Fruit fly (Drosophila melanogaster): ENCODE measurements around the gene t-cup.

The t-cup gene

dm6 chr2L:12542018-12542417 lies 44.9 kb upstream of the t-cup start (continued):
- no peak for TF ChIP-seq fu2 (GFP tag; optimal IDR thresholded peaks at IDR 0.05)
- TF ChIP-seq ranshi (GFP tag; IDR thresholded peaks at IDR 0.05), result 0 out of 2 replicates have a peak, but pooled peaks have one; percentile 14
- no peak for TF ChIP-seq knrl (GFP tag; IDR thresholded peaks at IDR 0.05; ENCODE audit: partially characterized antibody)
- no peak for TF ChIP-seq ash1 (GFP tag; optimal IDR thresholded peaks at IDR 0.05)
- TF ChIP-seq CG6254 (GFP tag; optimal IDR thresholded peaks at IDR 0.05), result no peak
- no peak for TF ChIP-seq onecut (GFP tag; IDR thresholded peaks at IDR 0.05)
- no peak for TF ChIP-seq Sry-δ (GFP tag; optimal IDR thresholded peaks at IDR 0.05)
- no peak for TF ChIP-seq ind (GFP tag; optimal IDR thresholded peaks at IDR 0.05)
- TF ChIP-seq CG7928 (GFP tag; optimal IDR thresholded peaks at IDR 0.05), result no peak
- no peak for TF ChIP-seq jing (GFP tag; optimal IDR thresholded peaks at IDR 0.05)
- TF ChIP-seq CG34376 (GFP tag; optimal IDR thresholded peaks at IDR 0.05), result peak; percentile 24
- TF ChIP-seq CG32532 (GFP tag; IDR thresholded peaks at IDR 0.05), result peak; percentile 80
- no peak for TF ChIP-seq Doc2 (GFP tag; IDR thresholded peaks at IDR 0.05)
- TF ChIP-seq CG2712 (tag; optimal IDR thresholded peaks at IDR 0.05), result peak; percentile 22
- no peak for TF ChIP-seq hth (optimal IDR thresholded peaks at IDR 0.05)
- no peak for TF ChIP-seq CG5180 (GFP tag; optimal IDR thresholded peaks at IDR 0.05)
- no peak for TF ChIP-seq p53 (GFP tag; optimal IDR thresholded peaks at IDR 0.05)
- no peak for TF ChIP-seq run (tag; optimal IDR thresholded peaks at IDR 0.05)
- TF ChIP-seq maf-S (GFP tag; optimal IDR thresholded peaks at IDR 0.05), result no peak
- no peak for TF ChIP-seq CG31365 (tag; optimal IDR thresholded peaks at IDR 0.05)
- no peak for TF ChIP-seq CG17612 (GFP tag; IDR thresholded peaks at IDR 0.05)
- no peak for TF ChIP-seq MESR4 (GFP tag; optimal IDR thresholded peaks at IDR 0.05)
- TF ChIP-seq C15 (GFP tag; IDR thresholded peaks at IDR 0.05), result no peak
- TF ChIP-seq CG17912 (GFP tag; optimal IDR thresholded peaks at IDR 0.05), result no peak
- TF ChIP-seq az2 (GFP tag; optimal IDR thresholded peaks at IDR 0.05), result no peak
- TF ChIP-seq CG1024 (GFP tag; IDR thresholded peaks at IDR 0.05), result no peak
- no peak for TF ChIP-seq CG16813 (GFP tag; IDR thresholded peaks at IDR 0.05; ENCODE audit: partially characterized antibody)
- no peak for TF ChIP-seq pan (optimal IDR thresholded peaks at IDR 0.05)
- TF ChIP-seq pan (GFP tag; optimal IDR thresholded peaks at IDR 0.05 in 1 of 2, IDR thresholded peaks at IDR 0.05 in 1 of 2), result no peak
- TF ChIP-seq crol (GFP tag; IDR thresholded peaks at IDR 0.05), result no peak
- TF ChIP-seq CG6175 (GFP tag; IDR thresholded peaks at IDR 0.05), result no peak
- no peak for TF ChIP-seq inv (GFP tag; IDR thresholded peaks at IDR 0.05; ENCODE audit: partially characterized antibody)
- peak; percentile 11 to 32 for TF ChIP-seq dpn (GFP tag; optimal IDR thresholded peaks at IDR 0.05)
- TF ChIP-seq CG9437 (GFP tag; optimal IDR thresholded peaks at IDR 0.05), result no peak
- no peak for TF ChIP-seq slp2 (GFP tag; optimal IDR thresholded peaks at IDR 0.05)
- TF ChIP-seq CG4707 (GFP tag; optimal IDR thresholded peaks at IDR 0.05), result no peak
- TF ChIP-seq abd-A (tag; optimal IDR thresholded peaks at IDR 0.05), result no peak
- peak; percentile 7 for TF ChIP-seq Oli (tag; optimal IDR thresholded peaks at IDR 0.05)
- peak; percentile 41; the same call in 1 of the 3 replicates for TF ChIP-seq row (GFP tag; IDR thresholded peaks at IDR 0.05)
- no peak for TF ChIP-seq dmrt11E (tag; optimal IDR thresholded peaks at IDR 0.05)
- TF ChIP-seq CG17568 (GFP tag; optimal IDR thresholded peaks at IDR 0.05), result no peak
- no peak for TF ChIP-seq Opbp (GFP tag; IDR thresholded peaks at IDR 0.05; ENCODE audit: partially characterized antibody)
- TF ChIP-seq CG12744 (GFP tag; optimal IDR thresholded peaks at IDR 0.05), result no peak
- TF ChIP-seq fd102C (GFP tag; optimal IDR thresholded peaks at IDR 0.05), result no peak
- no peak for TF ChIP-seq Ets65A (GFP tag)
- no peak for TF ChIP-seq Eip74EF (GFP tag; optimal IDR thresholded peaks at IDR 0.05)
- TF ChIP-seq D19A (tag; optimal IDR thresholded peaks at IDR 0.05), result no peak
- TF ChIP-seq Fer3 (tag; optimal IDR thresholded peaks at IDR 0.05), result peak; percentile 79
- no peak for TF ChIP-seq pzg (GFP tag; optimal IDR thresholded peaks at IDR 0.05)
- TF ChIP-seq TFAM (GFP tag; optimal IDR thresholded peaks at IDR 0.05), result no peak
- peak; percentile 51 for TF ChIP-seq caup (GFP tag; optimal IDR thresholded peaks at IDR 0.05; ENCODE audit: severe bottlenecking)
